Fruit fly (Drosophila melanogaster): ENCODE data around the gene CG17270.

dm6 chr3R:20866204-20866603 lies 47.5 kb upstream of the CG17270 start, which contains the start of gene KaiR1D:
- TF ChIP-seq CG8478 (optimal IDR thresholded peaks at IDR 0.05) (no peak), CTCF (optimal IDR thresholded peaks at IDR 0.05) (no peak)
